Worm (Caenorhabditis elegans): ENCODE data around the gene shw-3.

DNA sequence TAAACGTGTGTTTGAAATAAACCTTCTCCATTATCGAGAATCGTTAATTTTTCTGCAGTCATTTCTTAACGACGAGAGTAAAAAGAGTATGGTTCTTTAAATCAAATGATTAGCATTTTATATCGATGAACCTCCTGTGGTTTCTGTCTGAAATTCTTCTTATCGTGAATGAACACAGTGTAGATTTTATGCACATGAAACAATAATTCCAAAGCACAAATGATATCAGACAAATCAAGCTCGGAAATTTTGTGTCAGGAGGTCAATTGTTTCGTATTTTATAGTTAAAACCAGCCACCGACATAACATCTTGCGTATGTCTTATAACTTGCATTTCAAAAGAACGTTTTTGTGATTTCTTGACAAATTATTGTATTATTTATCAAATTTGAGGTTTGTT lies 49.9 kb downstream of the shw-3 start, which contains the start of gene T16G1.6:
- no peak for TF ChIP-seq lin-54 (GFP tag; optimal IDR thresholded peaks at IDR 0.05)
- TF ChIP-seq fkh-3 (tag; optimal IDR thresholded peaks at IDR 0.05): no peak
- no peak for TF ChIP-seq F49E8.2 (tag; optimal IDR thresholded peaks at IDR 0.05; ENCODE audit: insufficient read depth)
- no peak for TF ChIP-seq rec-8 (tag; optimal IDR thresholded peaks at IDR 0.05)
- TF ChIP-seq nhr-27 (tag; optimal IDR thresholded peaks at IDR 0.05): no peak
- TF ChIP-seq madf-8 (GFP tag; conservative IDR thresholded peaks at IDR 0.05): no peak
- TF ChIP-seq aptf-3 (GFP tag; IDR thresholded peaks at IDR 0.05): no peak
- TF ChIP-seq ztf-25 (GFP tag; IDR thresholded peaks at IDR 0.05): no peak
- no peak for TF ChIP-seq zim-3 (tag; optimal IDR thresholded peaks at IDR 0.05)
- no peak for TF ChIP-seq ama-1 (optimal IDR thresholded peaks at IDR 0.05)
- TF ChIP-seq ama-1 (GFP tag; optimal IDR thresholded peaks at IDR 0.05): no peak
- TF ChIP-seq T07F8.4 (tag; optimal IDR thresholded peaks at IDR 0.05): no peak

All from whole organism, young adult.